Fruit fly (Drosophila melanogaster) whole organism, embryonic: Measurements from ENCODE around the gene CG14715.

Experiments
- Ada2b ChIP-seq: fragments of 200-800 bp; sonication (Bioruptor generic); IDR thresholded peaks from 2 replicates; pipeline ENCODE4 v1.3.6; 2022; ENCODE audit warnings: missing biosample characterization, missing genetic modification characterization
- CG1024 ChIP-seq: fragments of 200-800 bp; sonication (Bioruptor generic); IDR thresholded peaks from 2 replicates; pipeline ENCODE4 v1.3.6; 2022; ENCODE audit warnings: missing biosample characterization, missing genetic modification characterization
- CG10321 ChIP-seq: fragments of 200-800 bp; sonication (Bioruptor generic); IDR thresholded peaks from 2 replicates; pipeline ENCODE4 v1.3.6; 2022; ENCODE audit warnings: missing biosample characterization, missing genetic modification characterization
- CG10654 ChIP-seq: fragments of 200-800 bp; sonication (Bioruptor generic); optimal IDR thresholded peaks from 2 replicates; lab custom pipeline; 2016; ENCODE audit warnings: missing biosample characterization, missing genetic modification characterization
- CG11456 ChIP-seq: fragments of 200-800 bp; sonication (Bioruptor generic); IDR thresholded peaks from 3 replicates; pipeline ENCODE4 v1.3.6; 2022; ENCODE audit warnings: missing biosample characterization, missing genetic modification characterization
- CG13894 ChIP-seq: fragments of 200-800 bp; sonication (Bioruptor generic); optimal IDR thresholded peaks from 3 replicates; lab custom pipeline; 2018; ENCODE audit warnings: missing biosample characterization, mild to moderate bottlenecking, missing genetic modification characterization, moderate library complexity
- CG14860 ChIP-seq: fragments of 200-800 bp; sonication (Bioruptor generic); IDR thresholded peaks from 3 replicates; pipeline ENCODE4 v1.3.6; 2022; ENCODE audit warnings: missing biosample characterization, missing genetic modification characterization; ENCODE audit not compliant: partially characterized antibody
- CG15269 ChIP-seq: fragments of 200-800 bp; sonication (Bioruptor generic); optimal IDR thresholded peaks from 2 replicates; lab custom pipeline; 2018; ENCODE audit warnings: missing biosample characterization, mild to moderate bottlenecking, missing genetic modification characterization, moderate library complexity
- CG15514 ChIP-seq: fragments of 200-800 bp; sonication (Bioruptor generic); optimal IDR thresholded peaks from 3 replicates; lab custom pipeline; 2017; ENCODE audit warnings: missing biosample characterization, missing genetic modification characterization, mild to moderate bottlenecking, moderate library complexity, missing genetic modification reagents
- CG1603 ChIP-seq: fragments of 200-800 bp; sonication (Bioruptor generic); optimal IDR thresholded peaks from 2 replicates; lab custom pipeline; 2019; ENCODE audit warnings: missing biosample characterization, mild to moderate bottlenecking, missing genetic modification characterization, moderate library complexity
- CG17361 ChIP-seq: fragments of 200-800 bp; sonication (Bioruptor generic); IDR thresholded peaks from 3 replicates; pipeline ENCODE4 v1.3.6; 2022; ENCODE audit warnings: missing biosample characterization, missing genetic modification characterization
- CG18476 ChIP-seq: fragments of 200-800 bp; sonication (Bioruptor generic); optimal IDR thresholded peaks from 2 replicates; lab custom pipeline; 2016; ENCODE audit warnings: missing biosample characterization, mild to moderate bottlenecking, missing genetic modification characterization
- CG30020 ChIP-seq: fragments of 200-800 bp; optimal IDR thresholded peaks from 2 replicates; lab custom pipeline; 2019; ENCODE audit warnings: missing biosample characterization, mild to moderate bottlenecking, missing genetic modification characterization, moderate library complexity
- CG3847 ChIP-seq: fragments of 200-800 bp; sonication (Bioruptor generic); IDR thresholded peaks from 2 replicates; pipeline ENCODE4 v1.3.6; 2022; ENCODE audit warnings: missing biosample characterization, missing genetic modification characterization
- CG42726 ChIP-seq: fragments of 200-800 bp; sonication (Bioruptor generic); IDR thresholded peaks from 2 replicates; pipeline ENCODE4 v1.3.6; 2022; ENCODE audit warnings: missing biosample characterization, missing genetic modification characterization; ENCODE audit not compliant: partially characterized antibody
- CG4404 ChIP-seq: fragments of 200-800 bp; sonication (Bioruptor generic); IDR thresholded peaks from 2 replicates; pipeline ENCODE4 v1.3.6; 2022; ENCODE audit warnings: missing biosample characterization, missing genetic modification characterization
- CG4820 ChIP-seq: fragments of 200-800 bp; sonication (Bioruptor generic); optimal IDR thresholded peaks from 3 replicates; lab custom pipeline; 2016; ENCODE audit warnings: missing biosample characterization, missing genetic modification characterization
- CG6654 ChIP-seq: fragments of 200-800 bp; sonication (Bioruptor generic); optimal IDR thresholded peaks from 2 replicates; lab custom pipeline; 2017; ENCODE audit warnings: missing biosample characterization, mild to moderate bottlenecking, missing genetic modification characterization
- Dad ChIP-seq: fragments of 200-800 bp; sonication (Bioruptor generic); optimal IDR thresholded peaks from 3 replicates; lab custom pipeline; 2016; ENCODE audit warnings: missing biosample characterization, missing genetic modification characterization
- Dip2 ChIP-seq: fragments of 200-800 bp; sonication (Bioruptor generic); IDR thresholded peaks from 2 replicates; pipeline ENCODE4 v1.3.6; 2022; ENCODE audit warnings: missing biosample characterization, missing genetic modification characterization
- Fer2 ChIP-seq: fragments of 200-800 bp; sonication (Bioruptor generic); optimal IDR thresholded peaks from 2 replicates; lab custom pipeline; 2018; ENCODE audit warnings: missing biosample characterization, mild to moderate bottlenecking, missing genetic modification characterization, moderate library complexity
- HmgD ChIP-seq: fragments of 200-800 bp; sonication (Bioruptor generic); optimal IDR thresholded peaks from 3 replicates; lab custom pipeline; 2016; ENCODE audit warnings: missing biosample characterization, missing genetic modification characterization
- Med ChIP-seq: fragments of 200-800 bp; sonication (Bioruptor generic); peaks from one replicate; lab custom pipeline; 2016; ENCODE audit warnings: missing biosample characterization, missing genetic modification characterization, mild to moderate bottlenecking, inconsistent platforms, moderate library complexity
- Nf-YA ChIP-seq: fragments of 200-800 bp; sonication (Bioruptor generic); IDR thresholded peaks from 2 replicates; pipeline ENCODE4 v1.3.6; 2022; ENCODE audit warnings: missing biosample characterization, missing genetic modification characterization
- Opbp ChIP-seq: fragments of 200-800 bp; sonication (Bioruptor generic); IDR thresholded peaks from 3 replicates; pipeline ENCODE4 v1.3.6; 2022; ENCODE audit warnings: missing biosample characterization, missing genetic modification characterization; ENCODE audit not compliant: partially characterized antibody
- Scr ChIP-seq: fragments of 200-800 bp; sonication (Bioruptor generic); IDR thresholded peaks from 2 replicates; pipeline ENCODE4 v1.3.6; 2022; ENCODE audit warnings: missing biosample characterization, missing genetic modification characterization; ENCODE audit not compliant: partially characterized antibody
- Ssrp ChIP-seq: fragments of 200-800 bp; sonication (Bioruptor generic); optimal IDR thresholded peaks from 2 replicates; lab custom pipeline; 2018; ENCODE audit warnings: missing biosample characterization, mild to moderate bottlenecking, missing genetic modification characterization, moderate library complexity
- TFAM ChIP-seq: fragments of 200-800 bp; sonication (Bioruptor generic); optimal IDR thresholded peaks from 2 replicates; lab custom pipeline; 2017; ENCODE audit warnings: missing biosample characterization, missing genetic modification characterization, inconsistent platforms
- ac ChIP-seq: fragments of 200-800 bp; sonication (Bioruptor generic); optimal IDR thresholded peaks from 3 replicates; lab custom pipeline; 2017; ENCODE audit warnings: missing biosample characterization, mild to moderate bottlenecking, missing genetic modification characterization
- ash1 ChIP-seq: fragments of 200-800 bp; sonication (Bioruptor generic); optimal IDR thresholded peaks from 2 replicates; lab custom pipeline; 2018; ENCODE audit warnings: missing biosample characterization, mild to moderate bottlenecking, missing genetic modification characterization
- az2 ChIP-seq: fragments of 200-800 bp; sonication (Bioruptor generic); optimal IDR thresholded peaks from 3 replicates; lab custom pipeline; 2016; ENCODE audit warnings: missing biosample characterization, missing genetic modification characterization
- caup ChIP-seq: fragments of 200-800 bp; sonication (Bioruptor generic); optimal IDR thresholded peaks from 3 replicates; lab custom pipeline; 2017; ENCODE audit warnings: missing biosample characterization, mild to moderate bottlenecking, missing genetic modification characterization, moderate library complexity; ENCODE audit not compliant: severe bottlenecking
- cwo ChIP-seq: fragments of 200-800 bp; sonication (Bioruptor generic); optimal IDR thresholded peaks from 3 replicates; lab custom pipeline; 2017; ENCODE audit warnings: missing biosample characterization, missing genetic modification characterization, mild to moderate bottlenecking, moderate library complexity, missing genetic modification reagents
- dpn ChIP-seq, 2 experiments: fragments of 200-800 bp; sonication (Bioruptor generic); optimal IDR thresholded peaks; 3 replicates each; lab custom pipeline; 2016; ENCODE audit warnings: missing biosample characterization in 2 of 2, missing genetic modification characterization in 2 of 2
- hth ChIP-seq: fragments of >200 bp; optimal IDR thresholded peaks from 2 replicates; lab custom pipeline; 2017; ENCODE audit warnings: inconsistent platforms
- insv ChIP-seq, 2 experiments: fragments of 200-800 bp; sonication (Bioruptor generic); optimal IDR thresholded peaks; 3 replicates each; lab custom pipeline; 2016 to 2018; ENCODE audit warnings: missing biosample characterization in 2 of 2, missing genetic modification characterization in 2 of 2
- jigr1 ChIP-seq: fragments of 200-800 bp; sonication (Bioruptor generic); IDR thresholded peaks from 3 replicates; pipeline ENCODE4 v1.3.6; 2022; ENCODE audit warnings: missing biosample characterization, missing genetic modification characterization
- pan ChIP-seq, 4 experiments: fragments of >200 bp in 3 of 4; fragments of 200-800 bp in 1 of 4; sonication (Bioruptor generic) in 1 of 4; optimal IDR thresholded peaks in 3 of 4; IDR thresholded peaks in 1 of 4; 2 replicates each; pipeline versions ENCODE4 v1.3.6 to Lab custom; 2017 to 2022; ENCODE audit warnings: missing biosample characterization in 2 of 4, missing genetic modification characterization in 2 of 4, mixed read lengths in 1 of 4
- pho ChIP-seq: fragments of 200-800 bp; sonication (Bioruptor generic); optimal IDR thresholded peaks from 2 replicates; lab custom pipeline; 2016; ENCODE audit warnings: missing biosample characterization, missing genetic modification characterization
- phol ChIP-seq: fragments of 200-800 bp; sonication (Bioruptor generic); optimal IDR thresholded peaks from 3 replicates; lab custom pipeline; 2018; ENCODE audit warnings: missing biosample characterization, mild to moderate bottlenecking, missing genetic modification characterization, moderate library complexity
- ranshi ChIP-seq: fragments of 200-800 bp; sonication (Bioruptor generic); IDR thresholded peaks from 2 replicates; pipeline ENCODE4 v1.3.6; 2022; ENCODE audit warnings: missing biosample characterization, missing genetic modification characterization
- repo ChIP-seq: fragments of 200-800 bp; sonication (Bioruptor generic); optimal IDR thresholded peaks from 2 replicates; lab custom pipeline; 2016; ENCODE audit warnings: missing biosample characterization, missing genetic modification characterization
- scrt ChIP-seq: fragments of 200-800 bp; sonication (Bioruptor generic); optimal IDR thresholded peaks from 2 replicates; lab custom pipeline; 2018; ENCODE audit warnings: missing biosample characterization, mild to moderate bottlenecking, missing genetic modification characterization, moderate library complexity
- sens ChIP-seq: fragments of 200-800 bp; sonication (Bioruptor generic); peaks from one replicate; lab custom pipeline; 2016; ENCODE audit warnings: missing biosample characterization, missing genetic modification characterization
- slou ChIP-seq: fragments of 200-800 bp; sonication (Bioruptor generic); optimal IDR thresholded peaks from 3 replicates; lab custom pipeline; 2016; ENCODE audit warnings: missing biosample characterization, missing genetic modification characterization
- sqz ChIP-seq: fragments of 200-800 bp; sonication (Bioruptor generic); optimal IDR thresholded peaks from 3 replicates; lab custom pipeline; 2018; ENCODE audit warnings: missing biosample characterization, mild to moderate bottlenecking, missing genetic modification characterization
- stc ChIP-seq: fragments of 200-800 bp; sonication (Bioruptor generic); IDR thresholded peaks from 2 replicates; pipeline ENCODE4 v1.3.6; 2022; ENCODE audit warnings: missing biosample characterization, missing genetic modification characterization
- vvl ChIP-seq: fragments of 200-800 bp; sonication (Bioruptor generic); IDR thresholded peaks from 2 replicates; pipeline ENCODE4 v1.3.6; 2022; ENCODE audit warnings: missing biosample characterization, missing genetic modification characterization
- zen ChIP-seq: fragments of 200-800 bp; sonication (Bioruptor generic); optimal IDR thresholded peaks from 3 replicates; lab custom pipeline; 2018; ENCODE audit warnings: missing biosample characterization, mild to moderate bottlenecking, missing genetic modification characterization, moderate library complexity

CG14715 gene

dm6 chr3R:11655873-11656374 is 18.1 kb upstream of the CG14715 start, which contains the start of gene CG42327 (continued):
- TF ChIP-seq stc (GFP tag; lab: Robert Waterston, UW), result peak; percentile 98
- peak; percentile 65 for TF ChIP-seq Dip2 (GFP tag; lab: Robert Waterston, UW)
- peak; percentile 84 for TF ChIP-seq CG15514 (GFP tag; lab: Kevin White, UChicago)
- TF ChIP-seq CG4820 (GFP tag; lab: Kevin White, UChicago), result peak; percentile 92
- peak; percentile 86 for TF ChIP-seq scrt
- TF ChIP-seq Ada2b (GFP tag; lab: Robert Waterston, UW), result peak; percentile 95
- TF ChIP-seq CG4404 (GFP tag; lab: Robert Waterston, UW), result peak; percentile 88
- peak; percentile 48 for TF ChIP-seq Fer2
- peak; percentile 96 for TF ChIP-seq Med (GFP tag; lab: Kevin White, UChicago)
- peak; percentile 89 for TF ChIP-seq caup (GFP tag; lab: Kevin White, UChicago)
- peak; percentile 77 for TF ChIP-seq pho (GFP tag; lab: Kevin White, UChicago)
- peak; percentile 73 to 94 for TF ChIP-seq dpn (GFP tag; optimal IDR thresholded peaks at IDR 0.05; lab: Kevin White, UChicago)
- TF ChIP-seq TFAM (GFP tag; lab: Kevin White, UChicago), result peak; percentile 72
- TF ChIP-seq phol (tag; lab: Kevin White, UChicago), result peak; percentile 94
- TF ChIP-seq Scr (GFP tag; lab: Robert Waterston, UW), result 0 out of 2 replicates have a peak, but pooled peaks have one; percentile 47
- peak; percentile 86 for TF ChIP-seq CG18476 (GFP tag; lab: Kevin White, UChicago)
- peak; percentile 91 for TF ChIP-seq CG1024
- TF ChIP-seq jigr1 (GFP tag; lab: Robert Waterston, UW), result peak; percentile 74; the same call in 2 of the 3 replicates
- peak; percentile 89 for TF ChIP-seq cwo (GFP tag; lab: Kevin White, UChicago)
- peak; percentile 96 for TF ChIP-seq Nf-YA (GFP tag; lab: Robert Waterston, UW)
- peak; percentile 99 for TF ChIP-seq sens
- TF ChIP-seq ac (GFP tag; lab: Kevin White, UChicago), result peak; percentile 90
- peak; percentile 98 for TF ChIP-seq vvl
- peak; percentile 83 for TF ChIP-seq repo (GFP tag; lab: Kevin White, UChicago)
- peak; percentile 76; the same call in 1 of the 2 replicates for TF ChIP-seq CG10321 (GFP tag; lab: Robert Waterston, UW)
- TF ChIP-seq CG14860, result no peak
- peak in 1 of 2 experiments; percentile 44 for TF ChIP-seq insv (GFP tag; optimal IDR thresholded peaks at IDR 0.05; lab: Kevin White, UChicago)
- TF ChIP-seq CG10654 (GFP tag; lab: Kevin White, UChicago), result peak; percentile 90
- TF ChIP-seq Opbp, result 0 out of 3 replicates have a peak, but pooled peaks have one; percentile 43
- no peak for TF ChIP-seq pan (optimal IDR thresholded peaks at IDR 0.05; lab: Kevin White, UChicago)
- peak in 1 of 2 experiments; percentile 98 for TF ChIP-seq pan (GFP tag; optimal IDR thresholded peaks at IDR 0.05 in 1 of 2, IDR thresholded peaks at IDR 0.05 in 1 of 2)
- TF ChIP-seq ranshi (GFP tag; lab: Robert Waterston, UW), result peak; percentile 91
- peak; percentile 94 for TF ChIP-seq CG15269 (tag; lab: Kevin White, UChicago)
- TF ChIP-seq ash1, result peak; percentile 21
- peak; percentile 79 for TF ChIP-seq Dad (GFP tag; lab: Kevin White, UChicago)
- TF ChIP-seq sqz (GFP tag; lab: Kevin White, UChicago), result peak; percentile 86
- TF ChIP-seq HmgD (GFP tag; lab: Kevin White, UChicago), result peak; percentile 58
- TF ChIP-seq Ssrp (tag; lab: Kevin White, UChicago), result peak; percentile 93
- TF ChIP-seq CG6654, result peak; percentile 77
- peak; percentile 87 for TF ChIP-seq CG3847 (GFP tag; lab: Robert Waterston, UW)
- TF ChIP-seq CG11456 (GFP tag; lab: Robert Waterston, UW), result peak; percentile 89
- TF ChIP-seq hth (lab: Kevin White, UChicago), result no peak
- peak; percentile 84 for TF ChIP-seq CG1603 (tag; lab: Kevin White, UChicago)
- TF ChIP-seq slou (GFP tag; lab: Kevin White, UChicago), result peak; percentile 79
- TF ChIP-seq az2 (GFP tag; lab: Kevin White, UChicago), result peak; percentile 96
- TF ChIP-seq CG13894, result peak; percentile 65
- TF ChIP-seq zen (tag; lab: Kevin White, UChicago), result peak; percentile 87
- no peak; the same call in 1 of the 2 replicates for TF ChIP-seq CG42726 (GFP tag; lab: Robert Waterston, UW)
- peak; percentile 69 for TF ChIP-seq CG30020 (tag; lab: Kevin White, UChicago)
- peak; percentile 93 for TF ChIP-seq CG17361 (GFP tag; lab: Robert Waterston, UW)
